Fruit fly (Drosophila melanogaster): ENCODE results near the gene CG43759.

DNA sequence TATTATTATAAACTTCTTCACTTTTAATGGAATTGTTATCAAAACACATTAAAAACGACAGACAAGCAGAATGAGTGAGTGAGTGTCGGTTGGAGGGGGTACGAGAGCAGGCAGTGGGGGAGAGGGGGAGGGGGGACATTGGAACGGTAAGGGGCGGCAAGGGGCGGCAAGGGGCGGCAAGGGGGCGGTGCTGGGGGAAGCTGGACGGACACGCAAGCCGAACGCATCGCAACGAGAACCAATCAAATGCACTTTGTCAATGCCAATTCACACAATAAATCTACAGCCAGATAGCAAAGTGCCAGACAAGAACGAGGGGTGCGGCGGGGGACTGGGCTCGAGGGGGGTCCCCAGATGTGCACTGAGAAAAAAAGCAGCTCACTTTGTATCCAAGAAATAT, 16.4 kb upstream of the CG43759 start:
- TF ChIP-seq Snoo (tag; optimal IDR thresholded peaks at IDR 0.05): no peak
- TF ChIP-seq CG4496 (GFP tag; IDR thresholded peaks at IDR 0.05): no peak
- TF ChIP-seq Ets98B (GFP tag; IDR thresholded peaks at IDR 0.05): no peak
- no peak for TF ChIP-seq CG17806 (tag; optimal IDR thresholded peaks at IDR 0.05)
- TF ChIP-seq CG13204 (GFP tag; optimal IDR thresholded peaks at IDR 0.05): no peak
- TF ChIP-seq rn (GFP tag; IDR thresholded peaks at IDR 0.05): no peak
- TF ChIP-seq D1 (tag; optimal IDR thresholded peaks at IDR 0.05): no peak
- TF ChIP-seq CG12605 (GFP tag; IDR thresholded peaks at IDR 0.05): no peak
- no peak for TF ChIP-seq EcR (GFP tag; optimal IDR thresholded peaks at IDR 0.05)
- TF ChIP-seq CG14655 (GFP tag; optimal IDR thresholded peaks at IDR 0.05): no peak
